Fruit fly (Drosophila melanogaster) whole organism, embryonic: ENCODE measurements around the gene CG13893.

Experiments used
- Blimp-1 ChIP-seq: fragments of 200-800 bp; sonication (Bioruptor generic); optimal IDR thresholded peaks from 3 replicates; lab custom pipeline; 2018; ENCODE audit warnings: missing biosample characterization, missing genetic modification characterization, mild to moderate bottlenecking, moderate library complexity, missing genetic modification reagents
- CG10209 ChIP-seq: fragments of 200-800 bp; sonication (Bioruptor generic); optimal IDR thresholded peaks from 3 replicates; lab custom pipeline; 2017; ENCODE audit warnings: missing biosample characterization, mild to moderate bottlenecking, missing genetic modification characterization, missing genetic modification reagents
- CG12236 ChIP-seq: fragments of 200-800 bp; sonication (Bioruptor generic); optimal IDR thresholded peaks from 2 replicates; lab custom pipeline; 2016; ENCODE audit warnings: missing biosample characterization, missing genetic modification characterization
- CG12744 ChIP-seq: fragments of 200-800 bp; sonication (Bioruptor generic); optimal IDR thresholded peaks from 2 replicates; lab custom pipeline; 2016; ENCODE audit warnings: missing biosample characterization, missing genetic modification characterization
- CG14050 ChIP-seq: fragments of 200-800 bp; sonication (Bioruptor generic); IDR thresholded peaks from 3 replicates; pipeline ENCODE4 v1.3.6; 2022; ENCODE audit warnings: missing biosample characterization, missing genetic modification characterization
- CG14710 ChIP-seq: fragments of 200-800 bp; sonication (Bioruptor generic); optimal IDR thresholded peaks from 3 replicates; lab custom pipeline; 2019; ENCODE audit warnings: missing biosample characterization, mild to moderate bottlenecking, missing genetic modification characterization, moderate library complexity
- CG14965 ChIP-seq: fragments of 200-800 bp; sonication (Bioruptor generic); optimal IDR thresholded peaks from 2 replicates; lab custom pipeline; 2016; ENCODE audit warnings: missing biosample characterization, missing genetic modification characterization, borderline replicate concordance
- CG1792 ChIP-seq: fragments of 200-800 bp; sonication (Bioruptor generic); optimal IDR thresholded peaks from 2 replicates; lab custom pipeline; 2016; ENCODE audit warnings: missing biosample characterization, missing genetic modification characterization
- CG31365 ChIP-seq: fragments of 200-800 bp; sonication (Bioruptor generic); optimal IDR thresholded peaks from 2 replicates; lab custom pipeline; 2018; ENCODE audit warnings: missing biosample characterization, mild to moderate bottlenecking, missing genetic modification characterization
- CG32767 ChIP-seq: fragments of 200-800 bp; sonication (Bioruptor generic); IDR thresholded peaks from 2 replicates; pipeline ENCODE4 v1.3.6; 2022; ENCODE audit warnings: missing biosample characterization, missing genetic modification characterization
- CG3281 ChIP-seq: fragments of 200-800 bp; sonication (Bioruptor generic); optimal IDR thresholded peaks from 3 replicates; lab custom pipeline; 2017; ENCODE audit warnings: missing biosample characterization, mild to moderate bottlenecking, missing genetic modification characterization
- CG4707 ChIP-seq: fragments of 200-800 bp; sonication (Bioruptor generic); optimal IDR thresholded peaks from 2 replicates; lab custom pipeline; 2018; ENCODE audit warnings: missing biosample characterization, mild to moderate bottlenecking, missing genetic modification characterization, moderate library complexity
- CG4730 ChIP-seq: fragments of 200-800 bp; sonication (Bioruptor generic); IDR thresholded peaks from 2 replicates; pipeline ENCODE4 v1.3.6; 2022; ENCODE audit warnings: missing biosample characterization, missing genetic modification characterization
- CG7839 ChIP-seq: fragments of 200-800 bp; sonication (Bioruptor generic); optimal IDR thresholded peaks from 3 replicates; lab custom pipeline; 2018; ENCODE audit warnings: missing biosample characterization, mild to moderate bottlenecking, missing genetic modification characterization, moderate library complexity
- CG8924 ChIP-seq: fragments of 200-800 bp; optimal IDR thresholded peaks from 3 replicates; lab custom pipeline; 2019; ENCODE audit warnings: missing biosample characterization, mild to moderate bottlenecking, missing genetic modification characterization, moderate library complexity
- CG9215 ChIP-seq: fragments of 200-800 bp; sonication (Bioruptor generic); IDR thresholded peaks from 2 replicates; pipeline ENCODE4 v1.3.6; 2022; ENCODE audit warnings: missing biosample characterization, missing genetic modification characterization
- Camta ChIP-seq: fragments of 200-800 bp; sonication (Bioruptor generic); optimal IDR thresholded peaks from 2 replicates; lab custom pipeline; 2016; ENCODE audit warnings: missing biosample characterization, missing genetic modification characterization
- D ChIP-seq, 2 experiments: fragments of 200-800 bp in 1 of 2; fragments of >200 bp in 1 of 2; sonication (Bioruptor generic) in 1 of 2; optimal IDR thresholded peaks; 2 replicates in 1 of 2; 3 replicates in 1 of 2; lab custom pipeline; 2017; ENCODE audit warnings: mild to moderate bottlenecking in 1 of 2, missing biosample characterization in 1 of 2, missing genetic modification characterization in 1 of 2, missing genetic modification reagents in 1 of 2
- D19A ChIP-seq: fragments of 200-800 bp; optimal IDR thresholded peaks from 3 replicates; lab custom pipeline; 2019; ENCODE audit warnings: missing biosample characterization, mild to moderate bottlenecking, missing genetic modification characterization, moderate library complexity
- Dbx ChIP-seq: fragments of 200-800 bp; sonication (Bioruptor generic); IDR thresholded peaks from 3 replicates; pipeline ENCODE4 v1.3.6; 2022; ENCODE audit warnings: missing biosample characterization, missing genetic modification characterization
- ERR ChIP-seq: fragments of 200-800 bp; sonication (Bioruptor generic); optimal IDR thresholded peaks from 2 replicates; lab custom pipeline; 2016; ENCODE audit warnings: missing biosample characterization, missing genetic modification characterization
- Fer1 ChIP-seq: fragments of 200-800 bp; sonication (Bioruptor generic); optimal IDR thresholded peaks from 2 replicates; lab custom pipeline; 2017; ENCODE audit warnings: missing biosample characterization, mild to moderate bottlenecking, missing genetic modification characterization
- Lpt ChIP-seq: fragments of >200 bp; optimal IDR thresholded peaks from 2 replicates; lab custom pipeline; 2018; ENCODE audit warnings: missing biosample characterization, missing genetic modification characterization
- MESR4 ChIP-seq: fragments of 200-800 bp; sonication (Bioruptor generic); optimal IDR thresholded peaks from 2 replicates; lab custom pipeline; 2018; ENCODE audit warnings: missing biosample characterization, mild to moderate bottlenecking, missing genetic modification characterization, moderate library complexity
- Med ChIP-seq: fragments of 200-800 bp; sonication (Bioruptor generic); peaks from one replicate; lab custom pipeline; 2016; ENCODE audit warnings: missing biosample characterization, missing genetic modification characterization, mild to moderate bottlenecking, inconsistent platforms, moderate library complexity
- Myb ChIP-seq: fragments of 200-800 bp; sonication (Bioruptor generic); optimal IDR thresholded peaks from 2 replicates; lab custom pipeline; 2016; ENCODE audit warnings: missing biosample characterization, missing genetic modification characterization
- Poxn ChIP-seq: fragments of 200-800 bp; sonication (Bioruptor generic); IDR thresholded peaks from 2 replicates; pipeline ENCODE4 v1.3.6; 2022; ENCODE audit warnings: missing biosample characterization, missing genetic modification characterization
- Sry-δ ChIP-seq: fragments of 200-800 bp; sonication (Bioruptor generic); optimal IDR thresholded peaks from 2 replicates; lab custom pipeline; 2016; ENCODE audit warnings: missing biosample characterization, missing genetic modification characterization
- TFAM ChIP-seq: fragments of 200-800 bp; sonication (Bioruptor generic); optimal IDR thresholded peaks from 2 replicates; lab custom pipeline; 2017; ENCODE audit warnings: missing biosample characterization, missing genetic modification characterization, inconsistent platforms
- Trl ChIP-seq, 3 experiments: fragments of >200 bp in 2 of 3; fragments of 200-800 bp in 1 of 3; sonication (Bioruptor generic) in 1 of 3; optimal IDR thresholded peaks; 2 replicates in 1 of 3; 3 replicates in 2 of 3; lab custom pipeline; 2016 to 2017; ENCODE audit warnings: missing biosample characterization in 1 of 3, missing genetic modification characterization in 1 of 3
- az2 ChIP-seq: fragments of 200-800 bp; sonication (Bioruptor generic); optimal IDR thresholded peaks from 3 replicates; lab custom pipeline; 2016; ENCODE audit warnings: missing biosample characterization, missing genetic modification characterization
- bab2 ChIP-seq: fragments of 200-800 bp; sonication (Bioruptor generic); optimal IDR thresholded peaks from 2 replicates; lab custom pipeline; 2016; ENCODE audit warnings: missing biosample characterization, missing genetic modification characterization
- bcd ChIP-seq: fragments of 200-800 bp; sonication (Bioruptor generic); optimal IDR thresholded peaks from 2 replicates; lab custom pipeline; 2017; ENCODE audit warnings: missing biosample characterization, mild to moderate bottlenecking, missing genetic modification characterization
- bsh ChIP-seq, 2 experiments: fragments of 200-800 bp; sonication (Bioruptor generic); optimal IDR thresholded peaks; 2 replicates each; lab custom pipeline; 2017 to 2018; ENCODE audit warnings: mild to moderate bottlenecking in 2 of 2, missing biosample characterization in 2 of 2, missing genetic modification characterization in 2 of 2, moderate library complexity in 1 of 2
- gce ChIP-seq: fragments of 200-800 bp; sonication (Bioruptor generic); IDR thresholded peaks from 3 replicates; pipeline ENCODE4 v1.3.6; 2022; ENCODE audit warnings: missing biosample characterization, missing genetic modification characterization
- gfzf ChIP-seq: fragments of 200-800 bp; sonication (Bioruptor generic); optimal IDR thresholded peaks from 2 replicates; lab custom pipeline; 2016; ENCODE audit warnings: missing biosample characterization, mild to moderate bottlenecking, missing genetic modification characterization, moderate library complexity
- inv ChIP-seq: fragments of 200-800 bp; sonication (Bioruptor generic); IDR thresholded peaks from 2 replicates; pipeline ENCODE4 v1.3.6; 2022; ENCODE audit warnings: missing biosample characterization, missing genetic modification characterization; ENCODE audit not compliant: partially characterized antibody
- jing ChIP-seq: fragments of 200-800 bp; sonication (Bioruptor generic); optimal IDR thresholded peaks from 2 replicates; lab custom pipeline; 2018; ENCODE audit warnings: missing biosample characterization, mild to moderate bottlenecking, missing genetic modification characterization
- ken ChIP-seq: fragments of 200-800 bp; sonication (Bioruptor generic); IDR thresholded peaks from 3 replicates; pipeline ENCODE4 v1.3.6; 2022; ENCODE audit warnings: missing biosample characterization, missing genetic modification characterization
- knrl ChIP-seq: fragments of 200-800 bp; sonication (Bioruptor generic); IDR thresholded peaks from 3 replicates; pipeline ENCODE4 v1.3.6; 2022; ENCODE audit warnings: missing biosample characterization, missing genetic modification characterization; ENCODE audit not compliant: partially characterized antibody
- mirr ChIP-seq: fragments of 200-800 bp; sonication (Bioruptor generic); optimal IDR thresholded peaks from 3 replicates; lab custom pipeline; 2018; ENCODE audit warnings: missing biosample characterization, mild to moderate bottlenecking, missing genetic modification characterization
- oc ChIP-seq: fragments of 200-800 bp; sonication (Bioruptor generic); optimal IDR thresholded peaks from 2 replicates; lab custom pipeline; 2018; ENCODE audit warnings: missing biosample characterization, mild to moderate bottlenecking, missing genetic modification characterization, moderate library complexity
- otp ChIP-seq: fragments of 200-800 bp; sonication (Bioruptor generic); IDR thresholded peaks from 3 replicates; pipeline ENCODE4, ENCODE4 v1.3.6; 2022; ENCODE audit warnings: missing biosample characterization, missing genetic modification characterization
- pan ChIP-seq, 4 experiments: fragments of >200 bp in 3 of 4; fragments of 200-800 bp in 1 of 4; sonication (Bioruptor generic) in 1 of 4; optimal IDR thresholded peaks in 3 of 4; IDR thresholded peaks in 1 of 4; 2 replicates each; pipeline versions ENCODE4 v1.3.6 to Lab custom; 2017 to 2022; ENCODE audit warnings: missing biosample characterization in 2 of 4, missing genetic modification characterization in 2 of 4, mixed read lengths in 1 of 4
- pho ChIP-seq: fragments of 200-800 bp; sonication (Bioruptor generic); optimal IDR thresholded peaks from 2 replicates; lab custom pipeline; 2016; ENCODE audit warnings: missing biosample characterization, missing genetic modification characterization
- ranshi ChIP-seq: fragments of 200-800 bp; sonication (Bioruptor generic); IDR thresholded peaks from 2 replicates; pipeline ENCODE4 v1.3.6; 2022; ENCODE audit warnings: missing biosample characterization, missing genetic modification characterization
- wor ChIP-seq: fragments of 200-800 bp; sonication (Bioruptor generic); IDR thresholded peaks from 2 replicates; pipeline ENCODE4 v1.3.6; 2022; ENCODE audit warnings: missing biosample characterization, missing genetic modification characterization
- zen ChIP-seq: fragments of 200-800 bp; sonication (Bioruptor generic); optimal IDR thresholded peaks from 3 replicates; lab custom pipeline; 2018; ENCODE audit warnings: missing biosample characterization, mild to moderate bottlenecking, missing genetic modification characterization, moderate library complexity

Gene CG13893

dm6 chr3L:563002-563627, 40.7 kb downstream of the CG13893 start (continued):
- TF ChIP-seq az2 (peak; percentile 33), oc (tag; lab: Kevin White, UChicago) (peak; percentile 34), ranshi (GFP tag; lab: Robert Waterston, UW) (peak; percentile 66), CG31365 (tag; lab: Kevin White, UChicago) (no peak), Fer1 (GFP tag; lab: Kevin White, UChicago) (peak; percentile 71), Sry-δ (GFP tag; lab: Kevin White, UChicago) (peak; percentile 11), ERR (GFP tag; lab: Kevin White, UChicago) (peak; percentile 37), otp (GFP tag; lab: Robert Waterston, UW) (peak; percentile 61; the same call in 1 of the 3 replicates), gce (peak; percentile 74; the same call in 1 of the 3 replicates), CG12236 (GFP tag; lab: Kevin White, UChicago) (no peak), wor (GFP tag; lab: Robert Waterston, UW) (peak; percentile 39; the same call in 1 of the 2 replicates), D (optimal IDR thresholded peaks at IDR 0.05; lab: Kevin White, UChicago) (no peak), D (GFP tag; optimal IDR thresholded peaks at IDR 0.05; lab: Kevin White, UChicago) (peak; percentile 48), inv (no peak), Poxn (no peak), CG4707 (GFP tag; lab: Kevin White, UChicago) (peak; percentile 22), Lpt (GFP tag; lab: Kevin White, UChicago) (no peak), ken (GFP tag; lab: Robert Waterston, UW) (peak; percentile 71), Blimp-1 (GFP tag; lab: Kevin White, UChicago) (peak; percentile 78), bab2 (GFP tag; lab: Kevin White, UChicago) (peak; percentile 65), CG4730 (GFP tag; lab: Robert Waterston, UW) (0 out of 2 replicates have a peak, but pooled peaks have one; percentile 27), CG32767 (GFP tag; lab: Robert Waterston, UW) (no peak), CG14965 (peak; percentile 21), CG9215 (GFP tag; lab: Robert Waterston, UW) (peak; percentile 34; the same call in 1 of the 2 replicates), CG10209 (GFP tag; lab: Kevin White, UChicago) (peak; percentile 25), bsh (GFP tag; optimal IDR thresholded peaks at IDR 0.05; lab: Kevin White, UChicago) (peak in 1 of 2 experiments; percentile 78), CG1792 (peak; percentile 12), zen (tag; lab: Kevin White, UChicago) (peak; percentile 33), knrl (GFP tag; lab: Robert Waterston, UW) (no peak), bcd (GFP tag; lab: Kevin White, UChicago) (peak; percentile 50), jing (GFP tag; lab: Kevin White, UChicago) (peak; percentile 19), Myb (GFP tag; lab: Kevin White, UChicago) (peak; percentile 10), Camta (peak; percentile 2), D19A (tag; lab: Kevin White, UChicago) (peak; percentile 35), mirr (GFP tag; lab: Kevin White, UChicago) (no peak), CG3281 (GFP tag; lab: Kevin White, UChicago) (peak; percentile 61), gfzf (no peak), Dbx (GFP tag; lab: Robert Waterston, UW) (no peak), CG8924 (tag; lab: Kevin White, UChicago) (peak; percentile 37), CG14710 (tag; lab: Kevin White, UChicago) (peak; percentile 36), CG14050 (GFP tag; lab: Robert Waterston, UW) (0 out of 3 replicates have a peak, but pooled peaks have one; percentile 30), CG12744 (no peak), Med (peak; percentile 95), pan (optimal IDR thresholded peaks at IDR 0.05; lab: Kevin White, UChicago) (no peak), pan (GFP tag; optimal IDR thresholded peaks at IDR 0.05 in 1 of 2, IDR thresholded peaks at IDR 0.05 in 1 of 2) (peak in 1 of 2 experiments; percentile 78), Trl (optimal IDR thresholded peaks at IDR 0.05; lab: Kevin White, UChicago) (no peak), Trl (GFP tag; optimal IDR thresholded peaks at IDR 0.05; lab: Kevin White, UChicago) (peak; percentile 34), pho (GFP tag; lab: Kevin White, UChicago) (no peak), CG7839 (tag; lab: Kevin White, UChicago) (peak; percentile 67), TFAM (no peak), MESR4 (GFP tag; lab: Kevin White, UChicago) (no peak)
